Worm (Caenorhabditis elegans) whole organism, L4 larva: ENCODE results near the gene F44B9.5.

Experiments
- D1046.2 ChIP-seq: fragments of 200-800 bp; sonication (Bioruptor generic); IDR thresholded peaks from 2 replicates; pipeline ENCODE4 v1.3.6; 2022; ENCODE audit warnings: missing genetic modification characterization, missing compliant biosample characterization
- F26F4.8 ChIP-seq: fragments of 200-800 bp; sonication (Bioruptor generic); conservative IDR thresholded peaks from 2 replicates; pipeline ENCODE4 v1.3.6; 2022; ENCODE audit warnings: missing genetic modification characterization, missing compliant biosample characterization
- Y48G9A.11 ChIP-seq: fragments of 200-800 bp; sonication (Bioruptor generic); IDR thresholded peaks from 2 replicates; pipeline ENCODE4 v1.3.6; 2022; ENCODE audit warnings: missing genetic modification reagents, missing genetic modification characterization, missing compliant biosample characterization
- Y5F2A.4 ChIP-seq: fragments of 200-800 bp; sonication (Bioruptor generic); optimal IDR thresholded peaks from 2 replicates; lab custom pipeline; 2018; ENCODE audit warnings: mild to moderate bottlenecking, missing genetic modification characterization, missing compliant biosample characterization
- Y75B8A.6 ChIP-seq: fragments of 200-800 bp; sonication (Bioruptor generic); IDR thresholded peaks from 2 replicates; pipeline ENCODE4 v1.3.6; 2022; ENCODE audit warnings: missing genetic modification reagents, missing genetic modification characterization, missing compliant biosample characterization
- ZK337.2 ChIP-seq: fragments of 200-800 bp; sonication (Bioruptor generic); IDR thresholded peaks from 2 replicates; pipeline ENCODE4 v1.3.6; 2022; ENCODE audit warnings: missing genetic modification reagents, missing genetic modification characterization, missing compliant biosample characterization
- aha-1 ChIP-seq: fragments of 150-350 bp; peaks from one replicate; lab custom pipeline; 2014; ENCODE audit warnings: missing biosample characterization, missing genetic modification characterization
- attf-4 ChIP-seq: sonication (generic microtip); optimal IDR thresholded peaks from 3 replicates; lab custom pipeline; 2017; ENCODE audit warnings: missing biosample characterization, missing genetic modification characterization
- ceh-82 ChIP-seq: sonication (generic microtip); optimal IDR thresholded peaks from 2 replicates; lab custom pipeline; 2017; ENCODE audit warnings: missing biosample characterization, missing genetic modification characterization
- daf-12 ChIP-seq: fragments of 150-350 bp; optimal IDR thresholded peaks from 2 replicates; lab custom pipeline; 2014; ENCODE audit warnings: missing biosample characterization, missing genetic modification reagents, missing genetic modification characterization
- daf-16 ChIP-seq, 3 experiments: sonication (generic microtip); optimal IDR thresholded peaks; 2 replicates each; lab custom pipeline; 2016 to 2017; ENCODE audit warnings: missing genetic modification characterization in 3 of 3, missing genetic modification reagents in 3 of 3, mild to moderate bottlenecking in 2 of 3, missing compliant biosample characterization in 2 of 3, missing biosample characterization in 1 of 3, moderate library complexity in 1 of 3
- daf-8 ChIP-seq: fragments of 200-800 bp; sonication (Bioruptor generic); IDR thresholded peaks from 2 replicates; pipeline ENCODE4 v1.3.6; 2022; ENCODE audit warnings: missing genetic modification characterization, missing compliant biosample characterization
- dpl-1 ChIP-seq: fragments of 150-350 bp; optimal IDR thresholded peaks from 2 replicates; lab custom pipeline; 2014; ENCODE audit warnings: missing biosample characterization, missing genetic modification reagents, missing genetic modification characterization
- duxl-1 ChIP-seq: sonication (generic microtip); optimal IDR thresholded peaks from 2 replicates; lab custom pipeline; 2016; ENCODE audit warnings: mild to moderate bottlenecking, missing genetic modification characterization, moderate library complexity, missing compliant biosample characterization; ENCODE audit not compliant: poor library complexity
- dve-1 ChIP-seq: sonication (generic microtip); optimal IDR thresholded peaks from 2 replicates; lab custom pipeline; 2017; ENCODE audit warnings: antibody characterized with exemption, mild to moderate bottlenecking, missing genetic modification characterization, missing compliant biosample characterization; ENCODE audit not compliant: insufficient read depth
- egl-43 ChIP-seq: fragments of 200-800 bp; sonication (Bioruptor generic); IDR thresholded peaks from 2 replicates; pipeline ENCODE4 v1.3.6; 2022; ENCODE audit warnings: missing genetic modification reagents, missing genetic modification characterization, missing compliant biosample characterization
- fkh-10 ChIP-seq: fragments of 150-350 bp; optimal IDR thresholded peaks from 2 replicates; lab custom pipeline; 2014; ENCODE audit warnings: missing biosample characterization, missing genetic modification reagents, missing genetic modification characterization
- fos-1 ChIP-seq: fragments of 150-350 bp; optimal IDR thresholded peaks from 2 replicates; lab custom pipeline; 2014; ENCODE audit warnings: missing biosample characterization, missing genetic modification characterization
- hif-1 ChIP-seq, 2 experiments: sonication (generic microtip); optimal IDR thresholded peaks; 2 replicates each; lab custom pipeline; 2016 to 2017; ENCODE audit warnings: missing compliant biosample characterization in 2 of 2, missing genetic modification characterization in 2 of 2, missing genetic modification reagents in 2 of 2, missing genotype in 2 of 2, mild to moderate bottlenecking in 1 of 2
- hlh-11 ChIP-seq: fragments of 200-800 bp; sonication (Bioruptor generic); optimal IDR thresholded peaks from 2 replicates; lab custom pipeline; 2018; ENCODE audit warnings: mild to moderate bottlenecking, missing genetic modification characterization, missing compliant biosample characterization
- hmg-1.1 ChIP-seq: fragments of 200-800 bp; sonication (Bioruptor generic); IDR thresholded peaks from 2 replicates; pipeline ENCODE4 v1.3.6; 2022; ENCODE audit warnings: missing genetic modification reagents, missing genetic modification characterization, missing compliant biosample characterization
- jun-1 ChIP-seq: fragments of 150-350 bp; optimal IDR thresholded peaks from 2 replicates; lab custom pipeline; 2014; ENCODE audit warnings: missing biosample characterization, missing genetic modification reagents, missing genetic modification characterization
- lsy-2 ChIP-seq, 2 experiments: fragments of 150-350 bp in 1 of 2; sonication (generic microtip) in 1 of 2; optimal IDR thresholded peaks; 2 replicates each; lab custom pipeline; 2014 to 2017; ENCODE audit warnings: missing biosample characterization in 2 of 2, missing genetic modification characterization in 2 of 2
- mdl-1 ChIP-seq, 2 experiments: fragments of 150-350 bp in 1 of 2; sonication (generic microtip) in 1 of 2; optimal IDR thresholded peaks; 2 replicates each; lab custom pipeline; 2014 to 2017; ENCODE audit warnings: missing biosample characterization in 2 of 2, missing genetic modification characterization in 2 of 2
- mdt-29 ChIP-seq: fragments of 200-800 bp; sonication (Bioruptor generic); IDR thresholded peaks from 2 replicates; pipeline ENCODE4 v1.3.6; 2022; ENCODE audit warnings: missing genetic modification reagents, missing genetic modification characterization, missing compliant biosample characterization
- mep-1 ChIP-seq: fragments of 150-350 bp; sonication (generic microtip); optimal IDR thresholded peaks from 3 replicates; lab custom pipeline; 2014; ENCODE audit warnings: missing biosample characterization, missing genetic modification characterization
- mes-2 ChIP-seq: sonication (generic microtip); optimal IDR thresholded peaks from 2 replicates; lab custom pipeline; 2016; ENCODE audit warnings: missing genotype, mild to moderate bottlenecking, missing genetic modification characterization, missing compliant biosample characterization; ENCODE audit not compliant: poor library complexity, severe bottlenecking
- nhr-102 ChIP-seq: sonication (generic microtip); optimal IDR thresholded peaks from 2 replicates; lab custom pipeline; 2016; ENCODE audit warnings: mild to moderate bottlenecking, missing genetic modification characterization, moderate library complexity, missing compliant biosample characterization
- nhr-28 ChIP-seq: fragments of 150-350 bp; optimal IDR thresholded peaks from 2 replicates; lab custom pipeline; 2014; ENCODE audit warnings: missing biosample characterization, missing genetic modification characterization
- nhr-41 ChIP-seq: fragments of 200-800 bp; sonication (Bioruptor generic); IDR thresholded peaks from 2 replicates; pipeline ENCODE4 v1.3.6; 2022; ENCODE audit warnings: missing genetic modification reagents, missing genetic modification characterization, missing compliant biosample characterization
- nhr-42 ChIP-seq: fragments of 200-800 bp; sonication (Bioruptor generic); IDR thresholded peaks from 2 replicates; pipeline ENCODE4 v1.3.6; 2022; ENCODE audit warnings: missing genetic modification characterization, missing compliant biosample characterization
- nhr-48 ChIP-seq: sonication (generic microtip); optimal IDR thresholded peaks from 2 replicates; lab custom pipeline; 2016; ENCODE audit warnings: mild to moderate bottlenecking, missing genetic modification characterization, missing compliant biosample characterization
- nhr-6 ChIP-seq: fragments of 150-350 bp; optimal IDR thresholded peaks from 2 replicates; lab custom pipeline; 2014; ENCODE audit warnings: missing biosample characterization, missing genetic modification characterization
- nhr-76 ChIP-seq: fragments of 150-350 bp; optimal IDR thresholded peaks from 2 replicates; lab custom pipeline; 2014; ENCODE audit warnings: missing biosample characterization, missing genetic modification characterization
- nhr-77 ChIP-seq: fragments of 150-350 bp; optimal IDR thresholded peaks from 2 replicates; lab custom pipeline; 2014; ENCODE audit warnings: missing biosample characterization, missing genetic modification characterization
- pha-4 ChIP-seq, 2 experiments: fragments of 150-350 bp in 1 of 2; fragments of 200-800 bp in 1 of 2; sonication (Bioruptor generic) in 1 of 2; IDR thresholded peaks in 1 of 2; optimal IDR thresholded peaks in 1 of 2; 2 replicates each; pipeline versions ENCODE4 v1.3.6 to Lab custom; 2014 to 2022; ENCODE audit warnings: missing genetic modification characterization in 2 of 2, missing genetic modification reagents in 2 of 2, missing biosample characterization in 1 of 2, missing compliant biosample characterization in 1 of 2
- php-3 ChIP-seq: fragments of 200-800 bp; sonication (Bioruptor generic); IDR thresholded peaks from 2 replicates; pipeline ENCODE4 v1.3.6; 2022; ENCODE audit warnings: missing genetic modification reagents, missing genetic modification characterization, missing compliant biosample characterization
- set-16 ChIP-seq: fragments of 200-800 bp; sonication (Bioruptor generic); IDR thresholded peaks from 2 replicates; pipeline ENCODE4 v1.3.6; 2022; ENCODE audit warnings: missing genetic modification reagents, missing genetic modification characterization, missing compliant biosample characterization
- snpc-1.2 ChIP-seq: fragments of 200-800 bp; sonication (Bioruptor generic); IDR thresholded peaks from 2 replicates; pipeline ENCODE4 v1.3.6; 2022; ENCODE audit warnings: missing genetic modification reagents, missing genetic modification characterization, missing compliant biosample characterization
- unc-130 ChIP-seq: sonication (generic microtip); optimal IDR thresholded peaks from 2 replicates; lab custom pipeline; 2016; ENCODE audit warnings: missing genetic modification reagents, missing genetic modification characterization, missing compliant biosample characterization
- unc-62 ChIP-seq, 3 experiments: fragments of 150-350 bp in 1 of 3; sonication (generic microtip); optimal IDR thresholded peaks in 2 of 3; peaks in 1 of 3; 1 replicate in 1 of 3; 2 replicates in 2 of 3; lab custom pipeline; 2014 to 2017; ENCODE audit warnings: missing biosample characterization in 3 of 3, missing genetic modification characterization in 3 of 3, missing genetic modification reagents in 3 of 3, missing genotype in 1 of 3
- ztf-7 ChIP-seq: fragments of 150-350 bp; optimal IDR thresholded peaks from 2 replicates; lab custom pipeline; 2014; ENCODE audit warnings: missing biosample characterization, missing genetic modification characterization

The F44B9.5 gene

ce11 chrIII:7981938-7982337, 34.4 kb downstream of the F44B9.5 start:
- TF ChIP-seq attf-4 (tag; lab: Kevin White, UChicago), result no peak
- no peak for TF ChIP-seq nhr-48 (tag; lab: Kevin White, UChicago)
- TF ChIP-seq daf-12 (tag; lab: Kevin White, UChicago), result no peak
- TF ChIP-seq ceh-82 (tag; lab: Kevin White, UChicago), result no peak
- TF ChIP-seq nhr-42 (GFP tag; lab: Robert Waterston, UW), result no peak
- TF ChIP-seq ztf-7 (tag; lab: Kevin White, UChicago), result no peak
- peak; percentile 64 for TF ChIP-seq set-16
- no peak for TF ChIP-seq unc-62 (GFP tag; optimal IDR thresholded peaks at IDR 0.05 in 1 of 2; lab: Kevin White, UChicago)
- TF ChIP-seq unc-62 (tag; optimal IDR thresholded peaks at IDR 0.05; lab: Kevin White, UChicago), result no peak
- TF ChIP-seq mdt-29 (GFP tag; lab: Robert Waterston, UW), result no peak
- TF ChIP-seq fkh-10, result no peak
- peak; percentile 11 for TF ChIP-seq aha-1 (tag; lab: Kevin White, UChicago)
- TF ChIP-seq hmg-1.1, result no peak
- TF ChIP-seq Y5F2A.4 (GFP tag; lab: Kevin White, UChicago), result no peak
- TF ChIP-seq ZK337.2 (GFP tag; lab: Robert Waterston, UW), result no peak
- TF ChIP-seq nhr-102 (tag; lab: Kevin White, UChicago), result no peak
- 0 out of 2 replicates have a peak, but pooled peaks have one; percentile 8 for TF ChIP-seq snpc-1.2
- no peak for TF ChIP-seq F26F4.8 (GFP tag; lab: Robert Waterston, UW)
- TF ChIP-seq fos-1 (tag; lab: Kevin White, UChicago), result no peak
- peak; percentile 57; the same call in 1 of the 2 replicates for TF ChIP-seq D1046.2
- TF ChIP-seq lsy-2 (tag; optimal IDR thresholded peaks at IDR 0.05; lab: Kevin White, UChicago), result no peak
- TF ChIP-seq nhr-41 (GFP tag; lab: Robert Waterston, UW), result no peak

- no peak for TF ChIP-seq mep-1 (tag; lab: Kevin White, UChicago)
- TF ChIP-seq set-16, result peak; percentile 66
Measured at ce11 chrIII:7981233-7981632, 35.1 kb downstream of the F44B9.5 start.

ce11 chrIII:7979659-7980058, 36.7 kb downstream of the F44B9.5 start, which contains the start of gene clp-1:
clp-1 (plus strand) TSS chrIII:7979959.
- TF ChIP-seq egl-43 (GFP tag; lab: Robert Waterston, UW) (0 out of 2 replicates have a peak, but pooled peaks have one; percentile 16), Y48G9A.11 (GFP tag; lab: Robert Waterston, UW) (no peak)

ce11 chrIII:7978723-7979122, 37.6 kb downstream of the F44B9.5 start:
- TF ChIP-seq mep-1 (tag; lab: Kevin White, UChicago) (peak; percentile 46), dpl-1 (GFP tag; lab: Kevin White, UChicago) (peak; percentile 11), nhr-77 (tag; lab: Kevin White, UChicago) (no peak), duxl-1 (tag; lab: Kevin White, UChicago) (no peak), dve-1 (tag; lab: Kevin White, UChicago) (peak; percentile 62), mdl-1 (tag; optimal IDR thresholded peaks at IDR 0.05; lab: Kevin White, UChicago) (peak in 1 of 2 experiments; percentile 23), nhr-28 (tag; lab: Kevin White, UChicago) (peak; percentile 44), aha-1 (tag; lab: Kevin White, UChicago) (peak; percentile 67), daf-16 (GFP tag; optimal IDR thresholded peaks at IDR 0.05; lab: Kevin White, UChicago) (peak in 1 of 2 experiments; percentile 23), daf-16 (tag; optimal IDR thresholded peaks at IDR 0.05; lab: Kevin White, UChicago) (peak; percentile 92), daf-8 (GFP tag; lab: Robert Waterston, UW) (no peak), hmg-1.1 (peak; percentile 54), lsy-2 (tag; optimal IDR thresholded peaks at IDR 0.05; lab: Kevin White, UChicago) (peak in 1 of 2 experiments; percentile 44), nhr-76 (no peak), hlh-11 (peak; percentile 75), ztf-7 (tag; lab: Kevin White, UChicago) (peak; percentile 16), Y75B8A.6 (GFP tag; lab: Robert Waterston, UW) (no peak), nhr-6 (peak; percentile 60), jun-1 (peak; percentile 6), unc-130 (GFP tag; lab: Kevin White, UChicago) (no peak), pha-4 (GFP tag; IDR thresholded peaks at IDR 0.05; lab: Robert Waterston, UW) (no peak), pha-4 (tag; optimal IDR thresholded peaks at IDR 0.05; lab: Kevin White, UChicago) (peak; percentile 64), mes-2 (tag; lab: Kevin White, UChicago) (peak; percentile 26), php-3 (GFP tag; lab: Robert Waterston, UW) (peak; percentile 51; the same call in 1 of the 2 replicates), hif-1 (tag; optimal IDR thresholded peaks at IDR 0.05; lab: Kevin White, UChicago) (no peak)
